Worm (Caenorhabditis elegans): ENCODE data around the gene F15D4.5.

F15D4.5 gene

DNA sequence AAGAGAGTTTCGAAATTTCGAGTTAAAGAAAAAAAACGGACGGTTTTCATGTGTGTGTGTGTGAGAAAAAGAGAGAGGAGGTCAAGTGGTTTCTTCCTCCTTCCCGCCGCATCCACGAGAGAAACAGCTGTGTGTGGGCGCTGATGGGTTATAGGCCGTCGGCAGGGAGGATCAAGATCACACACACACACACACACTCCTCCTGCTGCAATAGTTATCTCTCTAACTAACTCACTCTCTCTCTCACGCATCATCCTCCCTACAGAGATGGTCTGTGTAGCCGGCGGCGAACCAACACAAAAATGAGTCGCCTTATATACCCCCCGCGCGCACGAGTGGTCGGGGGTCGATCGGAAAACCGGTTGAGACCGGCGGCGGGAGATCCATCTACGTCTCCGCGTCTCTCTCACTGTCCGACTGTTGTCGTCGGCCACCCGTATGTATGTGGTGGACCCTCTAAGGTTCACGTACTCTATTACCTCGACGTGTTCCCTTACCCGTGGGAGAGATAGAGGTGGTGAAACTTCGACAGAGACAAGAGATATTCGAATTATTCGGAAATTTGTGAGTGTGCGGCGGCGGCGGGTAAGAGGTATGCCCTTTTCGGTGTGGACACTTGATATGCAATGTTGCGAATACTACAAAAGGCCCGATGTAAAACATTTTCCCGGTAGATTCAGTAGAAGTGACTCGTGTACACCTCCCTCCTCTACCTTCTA is 46.4 kb downstream of the F15D4.5 start:
- TF ChIP-seq him-1 (tag; optimal IDR thresholded peaks at IDR 0.05), result no peak
- TF ChIP-seq W03F9.2 (tag; optimal IDR thresholded peaks at IDR 0.05), result no peak
- no peak for TF ChIP-seq dao-5 (tag; optimal IDR thresholded peaks at IDR 0.05)

DNA sequence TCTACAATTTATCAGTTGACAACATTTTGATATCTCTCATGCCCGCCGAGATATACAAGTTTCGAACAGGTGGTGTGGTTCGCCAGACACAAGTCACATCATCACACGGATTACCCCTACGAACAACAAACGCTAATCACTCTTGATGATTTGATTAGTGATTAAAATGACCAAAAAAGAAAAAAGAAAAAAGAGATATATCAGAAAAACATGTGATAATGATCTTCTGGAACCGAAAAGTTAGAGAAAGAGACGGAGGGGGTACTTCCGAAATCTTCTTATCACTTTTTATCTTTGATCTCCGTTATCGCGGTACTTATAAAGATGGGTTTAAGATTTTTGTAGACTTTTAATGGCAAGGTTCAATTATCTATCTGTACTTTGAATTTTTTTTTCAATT is 47.7 kb downstream of the F15D4.5 start:
- no peak for TF ChIP-seq him-1 (tag; optimal IDR thresholded peaks at IDR 0.05)
- TF ChIP-seq W03F9.2 (tag; optimal IDR thresholded peaks at IDR 0.05), result no peak
- no peak for TF ChIP-seq dao-5 (tag; optimal IDR thresholded peaks at IDR 0.05)

DNA sequence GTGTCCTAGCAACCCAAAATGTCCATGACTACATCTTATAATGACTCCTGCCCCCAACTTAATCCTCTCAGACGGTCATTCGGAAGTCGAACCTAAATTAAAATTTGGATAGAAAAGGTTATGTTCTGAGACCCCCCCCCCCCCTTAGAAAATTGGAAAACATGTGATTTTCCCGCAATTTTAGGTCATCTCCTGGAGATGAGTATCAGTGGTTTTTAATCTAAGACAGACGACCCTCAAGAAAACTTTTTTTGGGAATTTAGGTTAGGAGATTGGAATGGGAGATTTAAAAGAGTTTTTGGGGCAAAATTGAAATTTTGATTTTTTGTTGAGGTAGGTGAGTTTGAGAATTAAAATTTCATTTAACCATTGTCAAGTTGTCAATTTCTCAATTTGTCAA is 48.3 kb downstream of the F15D4.5 start:
- TF ChIP-seq dao-5 (tag; optimal IDR thresholded peaks at IDR 0.05) (no peak), W03F9.2 (tag; optimal IDR thresholded peaks at IDR 0.05) (no peak), him-1 (tag; optimal IDR thresholded peaks at IDR 0.05) (no peak)

DNA sequence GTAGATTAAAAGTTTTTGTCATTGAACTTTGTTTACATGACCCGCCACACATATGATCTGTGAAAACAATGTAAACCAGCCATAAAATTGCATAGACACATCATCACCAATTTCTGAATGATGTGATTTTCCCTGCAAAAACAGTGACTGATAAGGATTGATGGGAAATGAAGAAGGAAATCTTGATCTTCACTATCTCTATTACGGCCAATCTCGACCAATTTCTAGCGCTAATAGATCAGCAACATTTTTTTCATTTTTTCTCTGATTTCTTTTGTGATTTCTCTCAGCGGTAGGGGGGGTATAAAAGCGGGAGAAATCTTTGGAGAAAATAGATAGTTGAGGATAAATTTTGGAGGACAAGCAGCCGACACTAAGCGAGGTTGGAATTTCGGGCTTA is 52.1 kb downstream of the F15D4.5 start:
- TF ChIP-seq W03F9.2 (tag; optimal IDR thresholded peaks at IDR 0.05), result no peak

All from whole organism, L4/young adult.